Worm (Caenorhabditis elegans) whole organism, L4/young adult: ENCODE results near the gene blos-1.

Experiments
- W03F9.2 ChIP-seq: fragments of 150-350 bp; optimal IDR thresholded peaks from 2 replicates; lab custom pipeline; 2014; ENCODE audit warnings: missing biosample characterization, missing genetic modification characterization
- dao-5 ChIP-seq: sonication (generic microtip); optimal IDR thresholded peaks from 2 replicates; lab custom pipeline; 2016; ENCODE audit warnings: missing genotype, missing genetic modification characterization, moderate library complexity, missing compliant biosample characterization
- him-1 ChIP-seq: sonication (generic microtip); optimal IDR thresholded peaks from 2 replicates; lab custom pipeline; 2016; ENCODE audit warnings: missing genotype, missing genetic modification reagents, missing genetic modification characterization, missing compliant biosample characterization

DNA sequence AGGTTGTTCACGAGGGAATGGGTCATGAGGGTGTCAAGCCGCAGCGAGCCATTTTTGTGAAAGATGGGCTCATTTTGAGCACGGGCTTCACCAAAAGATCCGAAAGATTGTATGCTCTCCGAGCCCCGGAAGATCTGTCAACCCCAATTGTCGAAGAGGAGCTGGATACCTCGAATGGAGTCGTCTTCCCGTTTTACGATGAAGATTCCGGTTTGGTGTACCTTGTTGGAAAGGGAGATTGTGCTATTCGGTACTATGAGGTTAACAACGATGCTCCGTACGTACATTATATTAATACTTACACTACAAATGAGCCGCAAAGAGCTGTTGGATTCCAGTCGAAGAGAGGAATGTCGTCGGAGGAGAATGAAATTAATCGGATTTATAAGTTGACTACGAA lies 39.4 kb upstream of the blos-1 start:
- no peak for TF ChIP-seq him-1 (tag; lab: Kevin White, UChicago)
- TF ChIP-seq dao-5 (tag; lab: Kevin White, UChicago) = no peak
- no peak for TF ChIP-seq W03F9.2 (tag; lab: Kevin White, UChicago)
